Fruit fly (Drosophila melanogaster): ENCODE results near the gene Syx17.

Gene Syx17

DNA sequence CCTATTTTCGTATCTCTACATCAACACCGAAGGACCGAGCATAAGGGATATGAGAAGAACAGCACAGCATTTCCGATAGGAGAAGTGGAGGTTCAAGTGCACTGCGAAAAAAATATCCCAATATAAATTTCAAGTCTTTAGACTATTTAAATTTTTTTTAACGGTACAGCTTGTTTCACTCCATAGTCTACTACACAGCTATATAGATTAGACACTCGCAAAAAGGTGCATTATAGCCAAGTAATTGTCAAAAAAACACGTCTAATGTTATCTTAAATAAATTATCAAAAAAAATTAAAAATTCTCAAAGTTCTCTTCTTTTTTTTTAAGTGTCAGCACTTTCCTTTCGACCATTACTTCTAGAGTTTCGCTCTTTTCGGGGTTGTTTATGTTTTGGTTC, 24.4 kb upstream of the Syx17 start (continued):
- TF ChIP-seq CG9437 (GFP tag; optimal IDR thresholded peaks at IDR 0.05) (peak; percentile 31), CG10979 (tag; optimal IDR thresholded peaks at IDR 0.05) (peak; percentile 55), dpn (GFP tag; optimal IDR thresholded peaks at IDR 0.05) (peak; percentile 10 to 46), sens (GFP tag) (peak; percentile 80), otp (GFP tag; IDR thresholded peaks at IDR 0.05) (0 out of 3 replicates have a peak, but pooled peaks have one; percentile 13), sim (GFP tag; IDR thresholded peaks at IDR 0.05) (peak; percentile 32; the same call in 1 of the 2 replicates), HmgZ (tag; optimal IDR thresholded peaks at IDR 0.05) (peak; percentile 47), CG34376 (GFP tag; optimal IDR thresholded peaks at IDR 0.05) (peak; percentile 34), CG4707 (GFP tag; optimal IDR thresholded peaks at IDR 0.05) (no peak), jing (GFP tag; optimal IDR thresholded peaks at IDR 0.05) (no peak), CG13894 (tag; optimal IDR thresholded peaks at IDR 0.05) (peak; percentile 64), luna (GFP tag; optimal IDR thresholded peaks at IDR 0.05) (no peak), eve (GFP tag; optimal IDR thresholded peaks at IDR 0.05) (peak in 1 of 2 experiments; percentile 63), gro (GFP tag; optimal IDR thresholded peaks at IDR 0.05) (peak; percentile 21), CG2120 (GFP tag; optimal IDR thresholded peaks at IDR 0.05) (peak; percentile 81), zen (tag; optimal IDR thresholded peaks at IDR 0.05) (peak; percentile 6), Med (GFP tag) (peak; percentile 87), toy (GFP tag; IDR thresholded peaks at IDR 0.05) (no peak), CG11093 (GFP tag; IDR thresholded peaks at IDR 0.05) (0 out of 3 replicates have a peak, but pooled peaks have one; percentile 35), CG6854 (GFP tag; optimal IDR thresholded peaks at IDR 0.05) (peak; percentile 42), CG10274 (GFP tag; optimal IDR thresholded peaks at IDR 0.05) (peak; percentile 4), CG9932 (GFP tag; IDR thresholded peaks at IDR 0.05) (peak; percentile 38), zen2 (GFP tag; IDR thresholded peaks at IDR 0.05; ENCODE audit: partially characterized antibody) (no peak), so (GFP tag; IDR thresholded peaks at IDR 0.05) (0 out of 3 replicates have a peak, but pooled peaks have one; percentile 21), CG17361 (GFP tag; IDR thresholded peaks at IDR 0.05) (peak; percentile 58; the same call in 2 of the 3 replicates), sd (tag; optimal IDR thresholded peaks at IDR 0.05) (peak; percentile 11), CG11504 (tag; optimal IDR thresholded peaks at IDR 0.05) (peak; percentile 75), ems (GFP tag; optimal IDR thresholded peaks at IDR 0.05) (peak; percentile 13), row (GFP tag; IDR thresholded peaks at IDR 0.05) (peak; percentile 80), sens-2 (GFP tag; IDR thresholded peaks at IDR 0.05) (0 out of 2 replicates have a peak, but pooled peaks have one; percentile 27), CG8281 (tag; optimal IDR thresholded peaks at IDR 0.05) (peak; percentile 4), cg (GFP tag; optimal IDR thresholded peaks at IDR 0.05) (no peak), CG30403 (GFP tag; optimal IDR thresholded peaks at IDR 0.05) (peak; percentile 39), slbo (GFP tag; IDR thresholded peaks at IDR 0.05) (peak; percentile 59), CG10654 (GFP tag; optimal IDR thresholded peaks at IDR 0.05) (peak; percentile 11), CG10267 (tag; optimal IDR thresholded peaks at IDR 0.05) (peak; percentile 29), CG13624 (GFP tag; optimal IDR thresholded peaks at IDR 0.05) (peak; percentile 49), ind (GFP tag; optimal IDR thresholded peaks at IDR 0.05) (peak; percentile 24), Dek (tag; optimal IDR thresholded peaks at IDR 0.05) (peak; percentile 11), CG8944 (GFP tag; optimal IDR thresholded peaks at IDR 0.05) (peak; percentile 20), CG15011 (GFP tag; optimal IDR thresholded peaks at IDR 0.05) (peak; percentile 11), hbn (GFP tag; IDR thresholded peaks at IDR 0.05; ENCODE audit: partially characterized antibody) (no peak), lab (GFP tag; optimal IDR thresholded peaks at IDR 0.05) (peak; percentile 78), CG9609 (GFP tag; optimal IDR thresholded peaks at IDR 0.05) (peak; percentile 19), nerfin-1 (tag; optimal IDR thresholded peaks at IDR 0.05) (peak; percentile 32), pho (GFP tag; optimal IDR thresholded peaks at IDR 0.05) (peak; percentile 44), ato (GFP tag; IDR thresholded peaks at IDR 0.05; ENCODE audit: partially characterized antibody) (no peak), CG12942 (GFP tag; optimal IDR thresholded peaks at IDR 0.05) (peak; percentile 9), CG6689 (GFP tag; IDR thresholded peaks at IDR 0.05) (peak; percentile 53), Nf-YC (tag; optimal IDR thresholded peaks at IDR 0.05) (peak; percentile 32)
